Fruit fly (Drosophila melanogaster) whole organism, embryonic: Measurements from ENCODE around the gene Nmdar2.

Experiments used
- CG10431 ChIP-seq: fragments of 200-800 bp; sonication (Bioruptor generic); optimal IDR thresholded peaks from 3 replicates; lab custom pipeline; 2018; ENCODE audit warnings: missing biosample characterization, mild to moderate bottlenecking, missing genetic modification characterization
- CG10543 ChIP-seq: fragments of 200-800 bp; sonication (Bioruptor generic); optimal IDR thresholded peaks from 3 replicates; lab custom pipeline; 2017; ENCODE audit warnings: missing biosample characterization, mild to moderate bottlenecking, missing genetic modification characterization, moderate library complexity
- CG12155 ChIP-seq: fragments of 200-800 bp; sonication (Bioruptor generic); optimal IDR thresholded peaks from 3 replicates; lab custom pipeline; 2016; ENCODE audit warnings: missing biosample characterization, missing genetic modification characterization
- CG12219 ChIP-seq: fragments of 200-800 bp; sonication (Bioruptor generic); optimal IDR thresholded peaks from 3 replicates; lab custom pipeline; 2018; ENCODE audit warnings: missing biosample characterization, mild to moderate bottlenecking, missing genetic modification characterization
- CG12942 ChIP-seq: fragments of 200-800 bp; sonication (Bioruptor generic); optimal IDR thresholded peaks from 3 replicates; lab custom pipeline; 2016; ENCODE audit warnings: missing biosample characterization, missing genetic modification characterization
- CG15269 ChIP-seq: fragments of 200-800 bp; sonication (Bioruptor generic); optimal IDR thresholded peaks from 2 replicates; lab custom pipeline; 2018; ENCODE audit warnings: missing biosample characterization, mild to moderate bottlenecking, missing genetic modification characterization, moderate library complexity
- CG17328 ChIP-seq: fragments of 200-800 bp; sonication (Bioruptor generic); IDR thresholded peaks from 2 replicates; pipeline ENCODE4 v1.3.6; 2022; ENCODE audit warnings: missing biosample characterization, missing genetic modification characterization
- CG17385 ChIP-seq: fragments of 200-800 bp; sonication (Bioruptor generic); optimal IDR thresholded peaks from 3 replicates; lab custom pipeline; 2018; ENCODE audit warnings: missing biosample characterization, mild to moderate bottlenecking, missing genetic modification characterization
- CG18011 ChIP-seq: fragments of 200-800 bp; sonication (Bioruptor generic); optimal IDR thresholded peaks from 2 replicates; lab custom pipeline; 2017; ENCODE audit warnings: missing biosample characterization, missing genetic modification characterization, mild to moderate bottlenecking, moderate library complexity, missing genotype
- CG18262 ChIP-seq: fragments of 200-800 bp; optimal IDR thresholded peaks from 3 replicates; lab custom pipeline; 2019; ENCODE audit warnings: missing biosample characterization, mild to moderate bottlenecking, missing genetic modification characterization, moderate library complexity
- CG18599 ChIP-seq: fragments of 200-800 bp; sonication (Bioruptor generic); optimal IDR thresholded peaks from 3 replicates; lab custom pipeline; 2017; ENCODE audit warnings: missing biosample characterization, missing genetic modification characterization, mild to moderate bottlenecking, moderate library complexity, missing genetic modification reagents
- CG2202 ChIP-seq: fragments of 200-800 bp; sonication (Bioruptor generic); optimal IDR thresholded peaks from 2 replicates; lab custom pipeline; 2018; ENCODE audit warnings: missing biosample characterization, mild to moderate bottlenecking, missing genetic modification characterization
- CG2712 ChIP-seq: fragments of 200-800 bp; optimal IDR thresholded peaks from 3 replicates; lab custom pipeline; 2019; ENCODE audit warnings: missing biosample characterization, mild to moderate bottlenecking, missing genetic modification characterization, moderate library complexity
- CG2875 ChIP-seq: fragments of 200-800 bp; sonication (Bioruptor generic); optimal IDR thresholded peaks from 2 replicates; lab custom pipeline; 2017; ENCODE audit warnings: missing biosample characterization, mild to moderate bottlenecking, missing genetic modification characterization, missing genetic modification reagents
- CG31441 ChIP-seq: fragments of 200-800 bp; sonication (Bioruptor generic); IDR thresholded peaks from 2 replicates; pipeline ENCODE4 v1.3.6; 2022; ENCODE audit warnings: missing biosample characterization, missing genetic modification characterization
- CG3407 ChIP-seq: fragments of 200-800 bp; sonication (Bioruptor generic); optimal IDR thresholded peaks from 2 replicates; lab custom pipeline; 2018; ENCODE audit warnings: missing biosample characterization, mild to moderate bottlenecking, missing genetic modification characterization
- CG34224 ChIP-seq: fragments of 200-800 bp; sonication (Bioruptor generic); IDR thresholded peaks from 3 replicates; pipeline ENCODE4 v1.3.6; 2022; ENCODE audit warnings: missing biosample characterization, missing genetic modification characterization; ENCODE audit not compliant: partially characterized antibody
- CG4424 ChIP-seq: fragments of 200-800 bp; sonication (Bioruptor generic); optimal IDR thresholded peaks from 3 replicates; lab custom pipeline; 2016; ENCODE audit warnings: missing biosample characterization, missing genetic modification characterization
- CG6254 ChIP-seq: fragments of 200-800 bp; sonication (Bioruptor generic); optimal IDR thresholded peaks from 3 replicates; lab custom pipeline; 2017; ENCODE audit warnings: mild to moderate bottlenecking, missing biosample characterization, missing genetic modification reagents, missing genetic modification characterization
- CG6791 ChIP-seq: fragments of 200-800 bp; sonication (Bioruptor generic); IDR thresholded peaks from 3 replicates; pipeline ENCODE4 v1.3.6; 2022; ENCODE audit warnings: missing biosample characterization, missing genetic modification characterization; ENCODE audit not compliant: partially characterized antibody
- CG7271 ChIP-seq: fragments of 200-800 bp; sonication (Bioruptor generic); optimal IDR thresholded peaks from 2 replicates; lab custom pipeline; 2018; ENCODE audit warnings: missing biosample characterization, mild to moderate bottlenecking, missing genetic modification characterization, moderate library complexity
- CG7786 ChIP-seq: fragments of 200-800 bp; sonication (Bioruptor generic); optimal IDR thresholded peaks from 2 replicates; lab custom pipeline; 2016; ENCODE audit warnings: missing biosample characterization, missing genetic modification characterization
- CG8089 ChIP-seq: fragments of 200-800 bp; sonication (Bioruptor generic); optimal IDR thresholded peaks from 3 replicates; lab custom pipeline; 2016; ENCODE audit warnings: missing biosample characterization, missing genetic modification characterization
- CG8924 ChIP-seq: fragments of 200-800 bp; optimal IDR thresholded peaks from 3 replicates; lab custom pipeline; 2019; ENCODE audit warnings: missing biosample characterization, mild to moderate bottlenecking, missing genetic modification characterization, moderate library complexity
- Chrac-16 ChIP-seq: fragments of 200-800 bp; sonication (Bioruptor generic); optimal IDR thresholded peaks from 3 replicates; lab custom pipeline; 2016; ENCODE audit warnings: missing biosample characterization, missing genetic modification characterization
- Dad ChIP-seq: fragments of 200-800 bp; sonication (Bioruptor generic); optimal IDR thresholded peaks from 3 replicates; lab custom pipeline; 2016; ENCODE audit warnings: missing biosample characterization, missing genetic modification characterization
- H2.0 ChIP-seq: fragments of 200-800 bp; sonication (Bioruptor generic); IDR thresholded peaks from 2 replicates; pipeline ENCODE4 v1.3.6; 2022; ENCODE audit warnings: missing biosample characterization, missing genetic modification characterization
- Hsf ChIP-seq: fragments of 200-800 bp; sonication (Bioruptor generic); optimal IDR thresholded peaks from 3 replicates; lab custom pipeline; 2016; ENCODE audit warnings: missing biosample characterization, missing genetic modification characterization
- MBD-R2 ChIP-seq: fragments of 200-800 bp; sonication (Bioruptor generic); IDR thresholded peaks from 2 replicates; pipeline ENCODE4 v1.3.6; 2022; ENCODE audit warnings: missing biosample characterization, missing genetic modification characterization
- MESR4 ChIP-seq: fragments of 200-800 bp; sonication (Bioruptor generic); optimal IDR thresholded peaks from 2 replicates; lab custom pipeline; 2018; ENCODE audit warnings: missing biosample characterization, mild to moderate bottlenecking, missing genetic modification characterization, moderate library complexity
- Ptx1 ChIP-seq: fragments of 200-800 bp; sonication (Bioruptor generic); IDR thresholded peaks from 2 replicates; pipeline ENCODE4 v1.3.6; 2022; ENCODE audit warnings: missing biosample characterization, missing genetic modification characterization
- abd-A ChIP-seq: fragments of 200-800 bp; sonication (Bioruptor generic); optimal IDR thresholded peaks from 3 replicates; lab custom pipeline; 2019; ENCODE audit warnings: missing biosample characterization, mild to moderate bottlenecking, missing genetic modification characterization, moderate library complexity
- al ChIP-seq: fragments of 200-800 bp; sonication (Bioruptor generic); IDR thresholded peaks from 2 replicates; pipeline ENCODE4 v1.3.6; 2022; ENCODE audit warnings: missing biosample characterization, missing genetic modification characterization
- br ChIP-seq: fragments of >200 bp; optimal IDR thresholded peaks from 2 replicates; lab custom pipeline; 2017
- caup ChIP-seq: fragments of 200-800 bp; sonication (Bioruptor generic); optimal IDR thresholded peaks from 3 replicates; lab custom pipeline; 2017; ENCODE audit warnings: missing biosample characterization, mild to moderate bottlenecking, missing genetic modification characterization, moderate library complexity; ENCODE audit not compliant: severe bottlenecking
- chinmo ChIP-seq: fragments of 200-800 bp; sonication (Bioruptor generic); IDR thresholded peaks from 4 replicates; pipeline ENCODE4 v1.3.6; 2022; ENCODE audit warnings: missing biosample characterization, missing genetic modification characterization; ENCODE audit not compliant: partially characterized antibody
- dysf ChIP-seq: fragments of 200-800 bp; sonication (Bioruptor generic); IDR thresholded peaks from 3 replicates; pipeline ENCODE4 v1.3.6; 2022; ENCODE audit warnings: missing biosample characterization, missing genetic modification characterization
- fd96Cb ChIP-seq: fragments of 200-800 bp; sonication (Bioruptor generic); optimal IDR thresholded peaks from 2 replicates; lab custom pipeline; 2018; ENCODE audit warnings: missing biosample characterization, mild to moderate bottlenecking, missing genetic modification characterization, moderate library complexity
- gem ChIP-seq: fragments of 200-800 bp; sonication (Bioruptor generic); optimal IDR thresholded peaks from 2 replicates; lab custom pipeline; 2019; ENCODE audit warnings: missing biosample characterization, mild to moderate bottlenecking, missing genetic modification characterization, moderate library complexity
- grn ChIP-seq: fragments of 200-800 bp; sonication (Bioruptor generic); optimal IDR thresholded peaks from 3 replicates; lab custom pipeline; 2017; ENCODE audit warnings: missing biosample characterization, missing genetic modification characterization
- gro ChIP-seq: fragments of 200-800 bp; sonication (Bioruptor generic); optimal IDR thresholded peaks from 2 replicates; lab custom pipeline; 2016; ENCODE audit warnings: missing biosample characterization, missing genetic modification characterization
- gsb ChIP-seq: fragments of 200-800 bp; sonication (Bioruptor generic); IDR thresholded peaks from 2 replicates; pipeline ENCODE4 v1.3.6; 2022; ENCODE audit warnings: missing biosample characterization, missing genetic modification characterization
- insv ChIP-seq, 2 experiments: fragments of 200-800 bp; sonication (Bioruptor generic); optimal IDR thresholded peaks; 3 replicates each; lab custom pipeline; 2016 to 2018; ENCODE audit warnings: missing biosample characterization in 2 of 2, missing genetic modification characterization in 2 of 2
- kay ChIP-seq: fragments of 200-800 bp; sonication (Bioruptor generic); optimal IDR thresholded peaks from 2 replicates; lab custom pipeline; 2016; ENCODE audit warnings: missing biosample characterization, missing genetic modification characterization
- pzg ChIP-seq: fragments of 200-800 bp; sonication (Bioruptor generic); optimal IDR thresholded peaks from 3 replicates; lab custom pipeline; 2018; ENCODE audit warnings: missing biosample characterization, mild to moderate bottlenecking, missing genetic modification characterization, moderate library complexity
- row ChIP-seq: fragments of 200-800 bp; sonication (Bioruptor generic); IDR thresholded peaks from 3 replicates; pipeline ENCODE4 v1.3.6; 2022; ENCODE audit warnings: missing biosample characterization, missing genetic modification characterization
- seq ChIP-seq: fragments of 200-800 bp; sonication (Bioruptor generic); IDR thresholded peaks from 2 replicates; pipeline ENCODE4 v1.3.6; 2022; ENCODE audit warnings: missing biosample characterization, missing genetic modification characterization
- tin ChIP-seq: fragments of 200-800 bp; sonication (Bioruptor generic); optimal IDR thresholded peaks from 3 replicates; lab custom pipeline; 2016; ENCODE audit warnings: missing biosample characterization, missing genetic modification characterization
- unpg ChIP-seq: fragments of 200-800 bp; sonication (Bioruptor generic); optimal IDR thresholded peaks from 3 replicates; lab custom pipeline; 2018; ENCODE audit warnings: missing biosample characterization, mild to moderate bottlenecking, missing genetic modification characterization, moderate library complexity
- zen2 ChIP-seq: fragments of 200-800 bp; sonication (Bioruptor generic); IDR thresholded peaks from 3 replicates; pipeline ENCODE4 v1.3.6; 2022; ENCODE audit warnings: missing biosample characterization, missing genetic modification characterization; ENCODE audit not compliant: partially characterized antibody

The Nmdar2 gene

dm6 chrX:1517618-1518017 lies 10.0 kb upstream of the Nmdar2 start (continued):
- TF ChIP-seq br (lab: Kevin White, UChicago) (no peak), gro (GFP tag; lab: Kevin White, UChicago) (no peak), CG10543 (GFP tag; lab: Kevin White, UChicago) (peak; percentile 53), Hsf (GFP tag; lab: Kevin White, UChicago) (peak; percentile 3), CG4424 (peak; percentile 23), CG7271 (tag; lab: Kevin White, UChicago) (no peak), CG31441 (no peak), CG34224 (GFP tag; lab: Robert Waterston, UW) (peak; percentile 95), tin (peak; percentile 34), CG10431 (GFP tag; lab: Kevin White, UChicago) (peak; percentile 40), CG2875 (GFP tag; lab: Kevin White, UChicago) (peak; percentile 14), CG15269 (tag; lab: Kevin White, UChicago) (peak; percentile 55), Dad (peak; percentile 25), gsb (peak; percentile 33; the same call in 1 of the 2 replicates), Ptx1 (peak; percentile 51; the same call in 1 of the 2 replicates), CG12219 (GFP tag; lab: Kevin White, UChicago) (no peak), CG12155 (peak; percentile 31), CG18011 (GFP tag; lab: Kevin White, UChicago) (peak; percentile 15), H2.0 (GFP tag; lab: Robert Waterston, UW) (0 out of 2 replicates have a peak, but pooled peaks have one; percentile 12), caup (peak; percentile 36), zen2 (GFP tag; lab: Robert Waterston, UW) (peak; percentile 93), CG17385 (GFP tag; lab: Kevin White, UChicago) (peak; percentile 39), kay (GFP tag; lab: Kevin White, UChicago) (no peak), dysf (GFP tag; lab: Robert Waterston, UW) (no peak), al (peak; percentile 23; the same call in 1 of the 2 replicates), CG7786 (GFP tag; lab: Kevin White, UChicago) (peak; percentile 1), seq (GFP tag; lab: Robert Waterston, UW) (no peak), CG6254 (GFP tag; lab: Kevin White, UChicago) (no peak), abd-A (tag; lab: Kevin White, UChicago) (no peak), CG17328 (GFP tag; lab: Robert Waterston, UW) (peak; percentile 14; the same call in 1 of the 2 replicates), insv (GFP tag; optimal IDR thresholded peaks at IDR 0.05; lab: Kevin White, UChicago) (peak in 1 of 2 experiments; percentile 77), MBD-R2 (GFP tag; lab: Robert Waterston, UW) (peak; percentile 49; the same call in 1 of the 2 replicates), chinmo (GFP tag; lab: Robert Waterston, UW) (peak; percentile 92), unpg (GFP tag; lab: Kevin White, UChicago) (peak; percentile 27), pzg (GFP tag; lab: Kevin White, UChicago) (peak; percentile 17), MESR4 (GFP tag; lab: Kevin White, UChicago) (no peak), CG18599 (GFP tag; lab: Kevin White, UChicago) (peak; percentile 32), CG2202 (no peak), CG2712 (peak; percentile 43), Chrac-16 (GFP tag; lab: Kevin White, UChicago) (peak; percentile 29), CG12942 (GFP tag; lab: Kevin White, UChicago) (peak; percentile 3), CG6791 (GFP tag; lab: Robert Waterston, UW) (peak; percentile 93), gem (no peak), row (GFP tag; lab: Robert Waterston, UW) (peak; percentile 92), CG8089 (no peak), CG18262 (peak; percentile 29), fd96Cb (no peak), CG3407 (GFP tag; lab: Kevin White, UChicago) (no peak), CG8924 (tag; lab: Kevin White, UChicago) (peak; percentile 27), grn (GFP tag; lab: Kevin White, UChicago) (no peak)
